3 worm cellular contexts compared by ENCODE assay signal in genomic region chrV:1935494-1935893, ce11.
TF ChIP-seq lines count a peak whose summit lies in the region.

No protein-coding gene starts in this region.

TF ChIP-seq in whole organism, L1 larva, 84 proteins besides CTCF, POLR2A, EP300 and RAD21:
- no peak for TF ChIP-seq elt-3 (tag; optimal IDR thresholded peaks at IDR 0.05; lab: Kevin White, UChicago)
- TF ChIP-seq nhr-20 (tag; optimal IDR thresholded peaks at IDR 0.05; lab: Kevin White, UChicago) = no peak
- peak; percentile 45 for TF ChIP-seq tbx-2 (tag; optimal IDR thresholded peaks at IDR 0.05; lab: Kevin White, UChicago)
- TF ChIP-seq nhr-90 (tag; optimal IDR thresholded peaks at IDR 0.05; lab: Kevin White, UChicago; ENCODE audit: poor library complexity) = no peak
- TF ChIP-seq sptf-1 (tag; optimal IDR thresholded peaks at IDR 0.05; lab: Kevin White, UChicago) = no peak
- no peak for TF ChIP-seq ets-5 (GFP tag; IDR thresholded peaks at IDR 0.05; lab: Robert Waterston, UW)
- peak; percentile 73 for TF ChIP-seq ceh-8 (GFP tag; optimal IDR thresholded peaks at IDR 0.05; lab: Kevin White, UChicago)
- TF ChIP-seq nhr-47 (tag; optimal IDR thresholded peaks at IDR 0.05; lab: Kevin White, UChicago) = peak; percentile 5
- TF ChIP-seq nhr-19 (GFP tag; conservative IDR thresholded peaks at IDR 0.05; lab: Robert Waterston, UW) = 0 out of 2 replicates have a peak, but pooled peaks have one; percentile 7
- peak; percentile 86 for TF ChIP-seq lin-14 (GFP tag; optimal IDR thresholded peaks at IDR 0.05; lab: Kevin White, UChicago)
- TF ChIP-seq snpc-4 (tag; optimal IDR thresholded peaks at IDR 0.05; lab: Kevin White, UChicago) = no peak
- TF ChIP-seq unc-98 (GFP tag; IDR thresholded peaks at IDR 0.05; lab: Robert Waterston, UW) = no peak
- TF ChIP-seq unc-86 (tag; optimal IDR thresholded peaks at IDR 0.05; lab: Kevin White, UChicago) = no peak
- TF ChIP-seq lin-35 (GFP tag; optimal IDR thresholded peaks at IDR 0.05; lab: Kevin White, UChicago) = no peak
- TF ChIP-seq C04F5.9 (tag; optimal IDR thresholded peaks at IDR 0.05; lab: Kevin White, UChicago) = no peak
- no peak for TF ChIP-seq xbp-1 (tag; optimal IDR thresholded peaks at IDR 0.05; lab: Kevin White, UChicago)
- TF ChIP-seq tlp-1 (tag; optimal IDR thresholded peaks at IDR 0.05; lab: Kevin White, UChicago) = no peak
- no peak for TF ChIP-seq snu-23 (GFP tag; optimal IDR thresholded peaks at IDR 0.05; lab: Kevin White, UChicago)
- no peak for TF ChIP-seq nhr-71 (tag; optimal IDR thresholded peaks at IDR 0.05; lab: Kevin White, UChicago)
- no peak for TF ChIP-seq nhr-76 (tag; optimal IDR thresholded peaks at IDR 0.05; lab: Kevin White, UChicago)
- TF ChIP-seq efl-1 (optimal IDR thresholded peaks at IDR 0.05; lab: Kevin White, UChicago) = no peak
- TF ChIP-seq efl-1 (GFP tag; optimal IDR thresholded peaks at IDR 0.05 in 1 of 2; lab: Kevin White, UChicago) = no peak
- TF ChIP-seq isw-1 (GFP tag; IDR thresholded peaks at IDR 0.05; lab: Robert Waterston, UW) = no peak
- no peak for TF ChIP-seq nhr-11 (tag; optimal IDR thresholded peaks at IDR 0.05; lab: Kevin White, UChicago)
- TF ChIP-seq unc-30 (tag; optimal IDR thresholded peaks at IDR 0.05; lab: Kevin White, UChicago) = no peak

TF ChIP-seq in whole organism, L4 larva, 104 proteins besides CTCF, POLR2A, EP300 and RAD21:
- TF ChIP-seq aha-1 (tag; lab: Kevin White, UChicago) (peak; percentile 71), spr-3 (GFP tag; optimal IDR thresholded peaks at IDR 0.05; lab: Kevin White, UChicago) (no peak), unc-62 (GFP tag; optimal IDR thresholded peaks at IDR 0.05 in 1 of 2; lab: Kevin White, UChicago) (peak in 1 of 2 experiments; percentile 26), unc-62 (tag; optimal IDR thresholded peaks at IDR 0.05; lab: Kevin White, UChicago) (no peak)

TF ChIP-seq in whole organism, late embryonic, 69 proteins besides CTCF, POLR2A, EP300 and RAD21:
- no peak for TF ChIP-seq ets-4 (tag; optimal IDR thresholded peaks at IDR 0.05; lab: Kevin White, UChicago)
- peak; percentile 16 for TF ChIP-seq unc-42 (tag; optimal IDR thresholded peaks at IDR 0.05; lab: Kevin White, UChicago)
- TF ChIP-seq lin-11 (tag; optimal IDR thresholded peaks at IDR 0.05; lab: Kevin White, UChicago) = no peak
- TF ChIP-seq tbx-2 (tag; optimal IDR thresholded peaks at IDR 0.05; lab: Kevin White, UChicago) = no peak
- TF ChIP-seq hlh-6 (tag; optimal IDR thresholded peaks at IDR 0.05; lab: Kevin White, UChicago) = no peak
- no peak for TF ChIP-seq mec-3 (tag; optimal IDR thresholded peaks at IDR 0.05; lab: Kevin White, UChicago; ENCODE audit: borderline replicate concordance)
- TF ChIP-seq pag-3 (tag; optimal IDR thresholded peaks at IDR 0.05; lab: Kevin White, UChicago; ENCODE audit: borderline replicate concordance) = no peak

Comparison
In these comparisons a context has a peak if more than half of its experiments do, and no peak if none do; other contexts are left out.
1. Of the 29 proteins assayed by ChIP-seq in both whole organism, L4 larva and whole organism, L1 larva: peak only in whole organism, L4 larva: aha-1; only in whole organism, L1 larva: none; in both: none; in neither: 27; mixed calls (peak in some experiments, not most) for 1.